Worm (Caenorhabditis elegans) whole organism, L1 larva: ENCODE measurements around the gene air-1.
A peak's percentile ranks its signal among the peaks of the same experiment; 100 is the strongest.

Experiments used
- C04F5.9 ChIP-seq: sonication (generic microtip); optimal IDR thresholded peaks from 2 replicates; lab custom pipeline; 2016; ENCODE audit warnings: missing genetic modification characterization, missing compliant biosample characterization
- C16A3.4 ChIP-seq: fragments of 150-350 bp; optimal IDR thresholded peaks from 2 replicates; lab custom pipeline; 2014; ENCODE audit warnings: missing biosample characterization, missing genetic modification characterization
- F16B12.6 ChIP-seq: fragments of 150-350 bp; optimal IDR thresholded peaks from 2 replicates; lab custom pipeline; 2014; ENCODE audit warnings: missing biosample characterization, missing genetic modification characterization
- aha-1 ChIP-seq: fragments of 150-350 bp; optimal IDR thresholded peaks from 2 replicates; lab custom pipeline; 2014; ENCODE audit warnings: missing biosample characterization, missing genetic modification characterization
- aly-2 ChIP-seq: fragments of 150-350 bp; optimal IDR thresholded peaks from 2 replicates; lab custom pipeline; 2014; ENCODE audit warnings: missing biosample characterization, missing genetic modification characterization
- ama-1 ChIP-seq: fragments of 150-350 bp; optimal IDR thresholded peaks from 2 replicates; lab custom pipeline; 2014
- ceh-63 ChIP-seq: fragments of 200-800 bp; sonication (Bioruptor generic); optimal IDR thresholded peaks from 2 replicates; lab custom pipeline; 2018; ENCODE audit warnings: mild to moderate bottlenecking, missing genetic modification characterization, missing compliant biosample characterization
- ceh-8 ChIP-seq: fragments of 200-800 bp; sonication (Bioruptor generic); optimal IDR thresholded peaks from 2 replicates; lab custom pipeline; 2018; ENCODE audit warnings: mild to moderate bottlenecking, missing genetic modification characterization, moderate library complexity, missing compliant biosample characterization
- ces-1 ChIP-seq: fragments of 150-350 bp; optimal IDR thresholded peaks from 2 replicates; lab custom pipeline; 2014; ENCODE audit warnings: missing biosample characterization, missing genetic modification reagents, missing genetic modification characterization
- dsc-1 ChIP-seq: sonication (generic microtip); optimal IDR thresholded peaks from 2 replicates; lab custom pipeline; 2016; ENCODE audit warnings: mild to moderate bottlenecking, missing genetic modification characterization, missing compliant biosample characterization
- efl-1 ChIP-seq, 4 experiments: fragments of 150-350 bp; optimal IDR thresholded peaks in 3 of 4; peaks in 1 of 4; 1 replicate in 1 of 4; 2 replicates in 3 of 4; lab custom pipeline; 2014; ENCODE audit warnings: missing biosample characterization in 2 of 4, missing genetic modification characterization in 2 of 4, missing genetic modification reagents in 2 of 4
- efl-3 ChIP-seq: fragments of 200-800 bp; sonication (Bioruptor generic); optimal IDR thresholded peaks from 2 replicates; lab custom pipeline; 2018; ENCODE audit warnings: mild to moderate bottlenecking, missing genetic modification characterization, missing compliant biosample characterization
- egl-27 ChIP-seq, 2 experiments: fragments of 150-350 bp in 1 of 2; sonication (generic microtip); optimal IDR thresholded peaks; 3 replicates each; lab custom pipeline; 2017 to 2018; ENCODE audit warnings: missing biosample characterization in 2 of 2, missing genetic modification characterization in 2 of 2, missing genetic modification reagents in 2 of 2
- elt-2 ChIP-seq: sonication (generic microtip); optimal IDR thresholded peaks from 2 replicates; lab custom pipeline; 2016; ENCODE audit warnings: missing genetic modification characterization, mild to moderate bottlenecking, inconsistent platforms, missing compliant biosample characterization, missing genetic modification reagents
- ets-5 ChIP-seq: fragments of 200-800 bp; sonication (Bioruptor generic); IDR thresholded peaks from 2 replicates; pipeline ENCODE4 v1.3.6; 2022; ENCODE audit warnings: missing genetic modification characterization, missing compliant biosample characterization
- fkh-10 ChIP-seq: sonication (generic microtip); optimal IDR thresholded peaks from 2 replicates; lab custom pipeline; 2017; ENCODE audit warnings: missing biosample characterization, missing genetic modification reagents, missing genetic modification characterization
- fkh-4 ChIP-seq: sonication (generic microtip); optimal IDR thresholded peaks from 2 replicates; lab custom pipeline; 2016; ENCODE audit warnings: missing compliant biosample characterization, missing genetic modification characterization, borderline replicate concordance
- hlh-4 ChIP-seq: sonication (generic microtip); optimal IDR thresholded peaks from 2 replicates; lab custom pipeline; 2016; ENCODE audit warnings: mild to moderate bottlenecking, missing genetic modification characterization, missing compliant biosample characterization
- hpl-2 ChIP-seq: fragments of 150-350 bp; optimal IDR thresholded peaks from 2 replicates; lab custom pipeline; 2014; ENCODE audit warnings: missing biosample characterization, missing genetic modification reagents, missing genetic modification characterization
- irx-1 ChIP-seq: sonication (generic microtip); optimal IDR thresholded peaks from 2 replicates; lab custom pipeline; 2016; ENCODE audit warnings: missing genetic modification characterization, missing compliant biosample characterization
- isw-1 ChIP-seq: fragments of 200-800 bp; sonication (Bioruptor generic); IDR thresholded peaks from 2 replicates; pipeline ENCODE4 v1.3.6; 2022; ENCODE audit warnings: missing genetic modification characterization, missing compliant biosample characterization
- jun-1 ChIP-seq: fragments of 150-350 bp; optimal IDR thresholded peaks from 2 replicates; lab custom pipeline; 2014; ENCODE audit warnings: missing biosample characterization, missing genetic modification reagents, missing genetic modification characterization
- lin-13 ChIP-seq: fragments of 150-350 bp; optimal IDR thresholded peaks from 2 replicates; lab custom pipeline; 2014; ENCODE audit warnings: missing biosample characterization, missing genetic modification reagents, missing genetic modification characterization
- lin-14 ChIP-seq: fragments of 200-800 bp; sonication (Bioruptor generic); optimal IDR thresholded peaks from 2 replicates; lab custom pipeline; 2018; ENCODE audit warnings: mild to moderate bottlenecking, missing genetic modification characterization, moderate library complexity, missing compliant biosample characterization
- lin-39 ChIP-seq: fragments of 150-350 bp; optimal IDR thresholded peaks from 2 replicates; lab custom pipeline; 2014; ENCODE audit warnings: missing biosample characterization, missing genetic modification reagents, missing genetic modification characterization
- lir-3 ChIP-seq: sonication (generic microtip); optimal IDR thresholded peaks from 2 replicates; lab custom pipeline; 2016; ENCODE audit warnings: mild to moderate bottlenecking, missing genetic modification characterization, moderate library complexity, missing compliant biosample characterization; ENCODE audit not compliant: poor library complexity
- mef-2 ChIP-seq: fragments of 150-350 bp; optimal IDR thresholded peaks from 2 replicates; lab custom pipeline; 2014; ENCODE audit warnings: missing biosample characterization, missing genetic modification characterization
- nhr-11 ChIP-seq: fragments of 150-350 bp; optimal IDR thresholded peaks from 2 replicates; lab custom pipeline; 2014; ENCODE audit warnings: missing biosample characterization, missing genetic modification characterization
- nhr-12 ChIP-seq: sonication (generic microtip); optimal IDR thresholded peaks from 2 replicates; lab custom pipeline; 2017; ENCODE audit warnings: missing biosample characterization, missing genetic modification characterization
- nhr-19 ChIP-seq: fragments of 200-800 bp; sonication (Bioruptor generic); conservative IDR thresholded peaks from 2 replicates; pipeline ENCODE4 v1.3.6; 2022; ENCODE audit warnings: missing genetic modification characterization, missing compliant biosample characterization
- nhr-237 ChIP-seq: fragments of 150-350 bp; optimal IDR thresholded peaks from 2 replicates; lab custom pipeline; 2014; ENCODE audit warnings: missing biosample characterization, missing genetic modification characterization
- nhr-28 ChIP-seq: fragments of 150-350 bp; optimal IDR thresholded peaks from 2 replicates; lab custom pipeline; 2014; ENCODE audit warnings: missing biosample characterization, missing genetic modification characterization
- nhr-76 ChIP-seq: sonication (generic microtip); optimal IDR thresholded peaks from 2 replicates; lab custom pipeline; 2017; ENCODE audit warnings: missing biosample characterization, missing genetic modification characterization
- nhr-84 ChIP-seq: sonication (generic microtip); optimal IDR thresholded peaks from 2 replicates; lab custom pipeline; 2017; ENCODE audit warnings: missing biosample characterization, missing genetic modification characterization
- nhr-85 ChIP-seq: sonication (generic microtip); peaks from one replicate; lab custom pipeline; 2016; ENCODE audit warnings: missing genetic modification characterization, inconsistent platforms, missing compliant biosample characterization
- pag-3 ChIP-seq: sonication (generic microtip); optimal IDR thresholded peaks from 2 replicates; lab custom pipeline; 2017; ENCODE audit warnings: missing genetic modification characterization, mild to moderate bottlenecking, missing compliant biosample characterization, antibody characterized with exemption, borderline replicate concordance; ENCODE audit not compliant: insufficient read depth
- pqm-1 ChIP-seq: sonication (generic microtip); optimal IDR thresholded peaks from 3 replicates; lab custom pipeline; 2017; ENCODE audit warnings: missing biosample characterization, missing genetic modification characterization
- sup-37 ChIP-seq: fragments of 200-800 bp; sonication (Bioruptor generic); optimal IDR thresholded peaks from 2 replicates; lab custom pipeline; 2018; ENCODE audit warnings: mild to moderate bottlenecking, missing genetic modification characterization, missing compliant biosample characterization
- swsn-7 ChIP-seq: sonication (generic microtip); optimal IDR thresholded peaks from 2 replicates; lab custom pipeline; 2016; ENCODE audit warnings: missing genetic modification characterization, missing compliant biosample characterization
- tbx-2 ChIP-seq: sonication (generic microtip); optimal IDR thresholded peaks from 2 replicates; lab custom pipeline; 2016; ENCODE audit warnings: missing genetic modification characterization, missing compliant biosample characterization
- tlp-1 ChIP-seq: fragments of 150-350 bp; optimal IDR thresholded peaks from 2 replicates; lab custom pipeline; 2014; ENCODE audit warnings: missing biosample characterization, missing genetic modification characterization
- unc-130 ChIP-seq: fragments of 150-350 bp; optimal IDR thresholded peaks from 2 replicates; lab custom pipeline; 2017; ENCODE audit warnings: missing biosample characterization, missing genetic modification characterization, inconsistent platforms
- unc-30 ChIP-seq: sonication (generic microtip); optimal IDR thresholded peaks from 2 replicates; lab custom pipeline; 2017; ENCODE audit warnings: missing biosample characterization, missing genetic modification characterization
- unc-86 ChIP-seq: sonication (generic microtip); optimal IDR thresholded peaks from 2 replicates; lab custom pipeline; 2016; ENCODE audit warnings: missing genetic modification characterization, missing compliant biosample characterization
- unc-98 ChIP-seq: fragments of 200-800 bp; sonication (Bioruptor generic); IDR thresholded peaks from 2 replicates; pipeline ENCODE4 v1.3.6; 2022; ENCODE audit warnings: missing genetic modification characterization, missing compliant biosample characterization
- vab-15 ChIP-seq: sonication (generic microtip); optimal IDR thresholded peaks from 2 replicates; lab custom pipeline; 2017; ENCODE audit warnings: missing genotype, mild to moderate bottlenecking, missing genetic modification characterization, missing compliant biosample characterization
- zag-1 ChIP-seq: fragments of 150-350 bp; optimal IDR thresholded peaks from 2 replicates; lab custom pipeline; 2014; ENCODE audit warnings: missing biosample characterization, missing genetic modification characterization
- zip-4 ChIP-seq: fragments of 200-800 bp; sonication (Bioruptor generic); optimal IDR thresholded peaks from 2 replicates; lab custom pipeline; 2018; ENCODE audit warnings: mild to moderate bottlenecking, missing genetic modification characterization, moderate library complexity, missing compliant biosample characterization
- ztf-11 ChIP-seq, 2 experiments: sonication (generic microtip); optimal IDR thresholded peaks; 2 replicates each; lab custom pipeline; 2016 to 2017; ENCODE audit warnings: missing genetic modification characterization in 2 of 2, missing biosample characterization in 1 of 2, missing compliant biosample characterization in 1 of 2
- ztf-4 ChIP-seq: fragments of 150-350 bp; optimal IDR thresholded peaks from 2 replicates; lab custom pipeline; 2014; ENCODE audit warnings: missing biosample characterization, missing genetic modification characterization

air-1 gene

ce11 chrV:8217118-8217517 is 4.2 kb upstream of the air-1 start:
- TF ChIP-seq mef-2 (tag; lab: Kevin White, UChicago) (no peak), efl-1 (optimal IDR thresholded peaks at IDR 0.05; lab: Kevin White, UChicago) (no peak), efl-1 (GFP tag; optimal IDR thresholded peaks at IDR 0.05 in 1 of 2; lab: Kevin White, UChicago) (peak in 1 of 2 experiments; percentile 58), unc-98 (no peak), elt-2 (tag; lab: Kevin White, UChicago) (peak; percentile 74), pqm-1 (tag; lab: Kevin White, UChicago) (peak; percentile 91), pag-3 (no peak)

ce11 chrV:8217661-8218265 is 3.5 kb upstream of the air-1 start, which contains the start of gene K07C11.8:
Gene K07C11.8, minus strand, starts transcription at chrV:8217884.
- TF ChIP-seq nhr-76 (tag; lab: Kevin White, UChicago), result no peak
- TF ChIP-seq lir-3 (tag; lab: Kevin White, UChicago), result no peak
- TF ChIP-seq tbx-2 (tag; lab: Kevin White, UChicago), result no peak
- no peak for TF ChIP-seq unc-98
- no peak for TF ChIP-seq aha-1 (tag; lab: Kevin White, UChicago)
- no peak for TF ChIP-seq ceh-8 (GFP tag; lab: Kevin White, UChicago)
- no peak for TF ChIP-seq egl-27 (tag; optimal IDR thresholded peaks at IDR 0.05; lab: Kevin White, UChicago)
- TF ChIP-seq nhr-84 (tag; lab: Kevin White, UChicago), result no peak
- TF ChIP-seq unc-30 (tag; lab: Kevin White, UChicago), result no peak
- TF ChIP-seq hpl-2 (GFP tag; lab: Kevin White, UChicago), result no peak
- no peak for TF ChIP-seq hlh-4
- no peak for TF ChIP-seq F16B12.6 (tag; lab: Kevin White, UChicago)
- no peak for TF ChIP-seq unc-86 (tag; lab: Kevin White, UChicago)
- TF ChIP-seq irx-1 (tag; lab: Kevin White, UChicago), result no peak
- TF ChIP-seq nhr-12 (tag; lab: Kevin White, UChicago), result no peak
- no peak for TF ChIP-seq tlp-1
- no peak for TF ChIP-seq ceh-63 (GFP tag; lab: Kevin White, UChicago)
- no peak for TF ChIP-seq ces-1 (GFP tag; lab: Kevin White, UChicago)
- no peak for TF ChIP-seq elt-2 (tag; lab: Kevin White, UChicago)
- no peak for TF ChIP-seq pqm-1 (tag; lab: Kevin White, UChicago)
- TF ChIP-seq efl-3, result no peak
- no peak for TF ChIP-seq C16A3.4
- TF ChIP-seq jun-1, result no peak
- no peak for TF ChIP-seq aly-2
- peak; percentile 23 for TF ChIP-seq fkh-4 (tag; lab: Kevin White, UChicago)
- no peak for TF ChIP-seq unc-130 (tag; lab: Kevin White, UChicago)
- TF ChIP-seq dsc-1, result peak; percentile 88
- TF ChIP-seq fkh-10 (GFP tag; lab: Kevin White, UChicago), result peak; percentile 51
- no peak for TF ChIP-seq nhr-11 (tag; lab: Kevin White, UChicago)
- no peak for TF ChIP-seq lin-13 (GFP tag; lab: Kevin White, UChicago)
- no peak for TF ChIP-seq zip-4 (GFP tag; lab: Kevin White, UChicago)
- no peak for TF ChIP-seq swsn-7
- no peak for TF ChIP-seq sup-37
- TF ChIP-seq vab-15 (tag; lab: Kevin White, UChicago), result no peak
- TF ChIP-seq nhr-85, result no peak
- TF ChIP-seq zag-1 (tag; lab: Kevin White, UChicago), result no peak
- TF ChIP-seq pag-3, result no peak
- no peak for TF ChIP-seq nhr-28 (tag; lab: Kevin White, UChicago)
- TF ChIP-seq ets-5, result no peak
- no peak for TF ChIP-seq isw-1
- no peak for TF ChIP-seq efl-1 (optimal IDR thresholded peaks at IDR 0.05; lab: Kevin White, UChicago)
- TF ChIP-seq efl-1 (GFP tag; optimal IDR thresholded peaks at IDR 0.05 in 1 of 2; lab: Kevin White, UChicago), result peak in 1 of 2 experiments; percentile 82
- TF ChIP-seq ztf-11 (tag; optimal IDR thresholded peaks at IDR 0.05; lab: Kevin White, UChicago), result no peak
- TF ChIP-seq C04F5.9, result no peak
- no peak for TF ChIP-seq ama-1
- TF ChIP-seq lin-14, result peak; percentile 56
- no peak for TF ChIP-seq nhr-237
- TF ChIP-seq nhr-19 (GFP tag; lab: Robert Waterston, UW), result no peak
- TF ChIP-seq ztf-4, result no peak
- no peak for TF ChIP-seq lin-39 (tag; lab: Kevin White, UChicago)
